Fruit fly (Drosophila melanogaster) whole organism: ENCODE results near the gene P5CS.

Experiments
- CG8478 ChIP-seq: fragments of >200 bp; optimal IDR thresholded peaks from 2 replicates; lab custom pipeline; 2018; ENCODE audit warnings: inconsistent platforms
- Dll ChIP-seq: fragments of >200 bp; optimal IDR thresholded peaks from 2 replicates; lab custom pipeline; 2017
- EcR ChIP-seq, 2 experiments: fragments of >200 bp; optimal IDR thresholded peaks; 2 replicates each; lab custom pipeline; 2017; ENCODE audit warnings: missing biosample characterization in 2 of 2, missing genetic modification characterization in 2 of 2, missing genetic modification reagents in 2 of 2
- pan ChIP-seq: fragments of >200 bp; optimal IDR thresholded peaks from 2 replicates; lab custom pipeline; 2017
- psq ChIP-seq: fragments of >200 bp; optimal IDR thresholded peaks from 2 replicates; lab custom pipeline; 2017
- usp ChIP-seq: fragments of >200 bp; optimal IDR thresholded peaks from 2 replicates; lab custom pipeline; 2017; ENCODE audit warnings: missing biosample characterization, missing genetic modification characterization, mixed read lengths

Gene P5CS

dm6 chr3L:21972162-21973022 is 590 bp downstream of the P5CS start:
- TF ChIP-seq usp (GFP tag; lab: Kevin White, UChicago) (no peak), psq (lab: Kevin White, UChicago) (no peak), pan (no peak), EcR (GFP tag; optimal IDR thresholded peaks at IDR 0.05; lab: Kevin White, UChicago) (no peak), Dll (lab: Kevin White, UChicago) (no peak), CG8478 (lab: Kevin White, UChicago) (no peak)

dm6 chr3L:21973640-21974039 is 1.8 kb downstream of the P5CS start:
- TF ChIP-seq Dll (lab: Kevin White, UChicago), result no peak
- no peak for TF ChIP-seq CG8478 (lab: Kevin White, UChicago)
- no peak for TF ChIP-seq pan
- TF ChIP-seq psq (lab: Kevin White, UChicago), result no peak

- TF ChIP-seq Dll (lab: Kevin White, UChicago) (no peak), CG8478 (lab: Kevin White, UChicago) (no peak), psq (lab: Kevin White, UChicago) (no peak), EcR (GFP tag; optimal IDR thresholded peaks at IDR 0.05; lab: Kevin White, UChicago) (no peak), pan (no peak), usp (GFP tag; lab: Kevin White, UChicago) (no peak)
Observed at dm6 chr3L:21979789-21980188, 8.0 kb downstream of the P5CS start.

- TF ChIP-seq Dll (lab: Kevin White, UChicago) (no peak), EcR (GFP tag; optimal IDR thresholded peaks at IDR 0.05; lab: Kevin White, UChicago) (no peak)
Observed at dm6 chr3L:21984910-21985309, 13.1 kb downstream of the P5CS start, which contains the start of gene Act79B. Gene Act79B, plus strand, starts transcription at chr3L:21985210.

- no peak for TF ChIP-seq Dll (lab: Kevin White, UChicago)
- TF ChIP-seq pan, result no peak
- TF ChIP-seq EcR (GFP tag; optimal IDR thresholded peaks at IDR 0.05; lab: Kevin White, UChicago), result no peak
- no peak for TF ChIP-seq usp (GFP tag; lab: Kevin White, UChicago)
- no peak for TF ChIP-seq CG8478 (lab: Kevin White, UChicago)
- TF ChIP-seq psq (lab: Kevin White, UChicago), result no peak
Observed at dm6 chr3L:21994000-21994399, 22.2 kb downstream of the P5CS start.

- no peak for TF ChIP-seq usp (GFP tag; lab: Kevin White, UChicago)
- no peak for TF ChIP-seq Dll (lab: Kevin White, UChicago)
- TF ChIP-seq psq (lab: Kevin White, UChicago), result no peak
- no peak for TF ChIP-seq pan
- no peak for TF ChIP-seq CG8478 (lab: Kevin White, UChicago)
- no peak for TF ChIP-seq EcR (GFP tag; optimal IDR thresholded peaks at IDR 0.05; lab: Kevin White, UChicago)
Observed at dm6 chr3L:22006107-22006506, 34.3 kb downstream of the P5CS start.

- TF ChIP-seq usp (GFP tag; lab: Kevin White, UChicago), result no peak
- TF ChIP-seq Dll (lab: Kevin White, UChicago), result no peak
- TF ChIP-seq EcR (GFP tag; optimal IDR thresholded peaks at IDR 0.05; lab: Kevin White, UChicago), result no peak
- TF ChIP-seq psq (lab: Kevin White, UChicago), result no peak
- TF ChIP-seq CG8478 (lab: Kevin White, UChicago), result no peak
- no peak for TF ChIP-seq pan
Observed at dm6 chr3L:22028225-22028624, 56.4 kb downstream of the P5CS start, which contains the start of gene CG7140. Gene CG7140, minus strand, starts transcription at chr3L:22028325.

dm6 chr3L:22029670-22030069 is 57.9 kb downstream of the P5CS start, which contains the start of gene CG43392:
Gene CG43392, minus strand, starts transcription at chr3L:22029770.
- TF ChIP-seq CG8478 (lab: Kevin White, UChicago) (no peak), psq (lab: Kevin White, UChicago) (no peak), EcR (GFP tag; optimal IDR thresholded peaks at IDR 0.05; lab: Kevin White, UChicago) (no peak)
